Fruit fly (Drosophila melanogaster) whole organism, embryonic: ENCODE measurements around the gene soti.
A peak's percentile ranks its signal among the peaks of the same experiment; 100 is the strongest.

ENCODE experiments used
- Ada2b ChIP-seq: fragments of 200-800 bp; sonication (Bioruptor generic); IDR thresholded peaks from 2 replicates; pipeline ENCODE4 v1.3.6; 2022; ENCODE audit warnings: missing biosample characterization, missing genetic modification characterization
- Atf-2 ChIP-seq: fragments of 200-800 bp; sonication (Bioruptor generic); optimal IDR thresholded peaks from 2 replicates; lab custom pipeline; 2016; ENCODE audit warnings: missing biosample characterization, missing genetic modification characterization
- CG10979 ChIP-seq: fragments of 200-800 bp; sonication (Bioruptor generic); optimal IDR thresholded peaks from 2 replicates; lab custom pipeline; 2018; ENCODE audit warnings: missing biosample characterization, mild to moderate bottlenecking, missing genetic modification characterization, moderate library complexity
- CG12104 ChIP-seq: fragments of 200-800 bp; sonication (Bioruptor generic); optimal IDR thresholded peaks from 3 replicates; lab custom pipeline; 2016; ENCODE audit warnings: missing biosample characterization, missing genetic modification characterization
- CG12391 ChIP-seq: fragments of 200-800 bp; sonication (Bioruptor generic); optimal IDR thresholded peaks from 3 replicates; lab custom pipeline; 2018; ENCODE audit warnings: missing biosample characterization, mild to moderate bottlenecking, missing genetic modification characterization, moderate library complexity
- CG12744 ChIP-seq: fragments of 200-800 bp; sonication (Bioruptor generic); optimal IDR thresholded peaks from 2 replicates; lab custom pipeline; 2016; ENCODE audit warnings: missing biosample characterization, missing genetic modification characterization
- CG12769 ChIP-seq: fragments of 200-800 bp; sonication (Bioruptor generic); optimal IDR thresholded peaks from 2 replicates; lab custom pipeline; 2019; ENCODE audit warnings: missing biosample characterization, mild to moderate bottlenecking, missing genetic modification characterization, moderate library complexity
- CG14860 ChIP-seq: fragments of 200-800 bp; sonication (Bioruptor generic); IDR thresholded peaks from 3 replicates; pipeline ENCODE4 v1.3.6; 2022; ENCODE audit warnings: missing biosample characterization, missing genetic modification characterization; ENCODE audit not compliant: partially characterized antibody
- CG16815 ChIP-seq: fragments of 200-800 bp; sonication (Bioruptor generic); optimal IDR thresholded peaks from 3 replicates; lab custom pipeline; 2017; ENCODE audit warnings: missing biosample characterization, mild to moderate bottlenecking, missing genetic modification characterization
- CG16863 ChIP-seq: fragments of 200-800 bp; sonication (Bioruptor generic); optimal IDR thresholded peaks from 3 replicates; lab custom pipeline; 2016; ENCODE audit warnings: missing biosample characterization, missing genetic modification characterization
- CG1792 ChIP-seq: fragments of 200-800 bp; sonication (Bioruptor generic); optimal IDR thresholded peaks from 2 replicates; lab custom pipeline; 2016; ENCODE audit warnings: missing biosample characterization, missing genetic modification characterization
- CG18764 ChIP-seq: fragments of 200-800 bp; sonication (Bioruptor generic); optimal IDR thresholded peaks from 3 replicates; lab custom pipeline; 2016; ENCODE audit warnings: missing biosample characterization, missing genetic modification characterization
- CG2199 ChIP-seq: fragments of 200-800 bp; sonication (Bioruptor generic); IDR thresholded peaks from 3 replicates; pipeline ENCODE4 v1.3.6; 2022; ENCODE audit warnings: missing biosample characterization, missing genetic modification characterization
- CG30020 ChIP-seq: fragments of 200-800 bp; optimal IDR thresholded peaks from 2 replicates; lab custom pipeline; 2019; ENCODE audit warnings: missing biosample characterization, mild to moderate bottlenecking, missing genetic modification characterization, moderate library complexity
- CG3065 ChIP-seq: fragments of 200-800 bp; sonication (Bioruptor generic); optimal IDR thresholded peaks from 2 replicates; lab custom pipeline; 2016; ENCODE audit warnings: missing biosample characterization, missing genetic modification characterization
- CG32532 ChIP-seq: fragments of 200-800 bp; sonication (Bioruptor generic); IDR thresholded peaks from 2 replicates; pipeline ENCODE4 v1.3.6; 2022; ENCODE audit warnings: missing biosample characterization, missing genetic modification characterization
- CG33557 ChIP-seq: fragments of 200-800 bp; sonication (Bioruptor generic); optimal IDR thresholded peaks from 2 replicates; lab custom pipeline; 2019; ENCODE audit warnings: missing biosample characterization, mild to moderate bottlenecking, missing genetic modification characterization, moderate library complexity
- CG4282 ChIP-seq: fragments of 200-800 bp; sonication (Bioruptor generic); optimal IDR thresholded peaks from 2 replicates; lab custom pipeline; 2016; ENCODE audit warnings: missing biosample characterization, missing genetic modification characterization
- CG6854 ChIP-seq: fragments of 200-800 bp; sonication (Bioruptor generic); optimal IDR thresholded peaks from 3 replicates; lab custom pipeline; 2017; ENCODE audit warnings: missing biosample characterization, mild to moderate bottlenecking, missing genetic modification characterization
- Dfd ChIP-seq, 2 experiments: fragments of >200 bp; optimal IDR thresholded peaks; 2 replicates each; lab custom pipeline; 2017; ENCODE audit warnings: missing biosample characterization in 2 of 2, missing genetic modification characterization in 2 of 2
- Doc2 ChIP-seq: fragments of 200-800 bp; sonication (Bioruptor generic); IDR thresholded peaks from 2 replicates; pipeline ENCODE4 v1.3.6; 2022; ENCODE audit warnings: missing biosample characterization, missing genetic modification characterization
- E2f2 ChIP-seq: fragments of 200-800 bp; sonication (Bioruptor generic); IDR thresholded peaks from 2 replicates; pipeline ENCODE4 v1.3.6; 2022; ENCODE audit warnings: missing biosample characterization, missing genetic modification characterization
- HHEX ChIP-seq: fragments of 200-800 bp; sonication (Bioruptor generic); optimal IDR thresholded peaks from 3 replicates; lab custom pipeline; 2017; ENCODE audit warnings: missing biosample characterization, mild to moderate bottlenecking, missing genetic modification characterization, missing genetic modification reagents
- Hand ChIP-seq: fragments of 200-800 bp; sonication (Bioruptor generic); optimal IDR thresholded peaks from 2 replicates; lab custom pipeline; 2017; ENCODE audit warnings: mild to moderate bottlenecking, missing biosample characterization, missing genetic modification reagents, missing genetic modification characterization
- Hsf ChIP-seq: fragments of 200-800 bp; sonication (Bioruptor generic); optimal IDR thresholded peaks from 3 replicates; lab custom pipeline; 2016; ENCODE audit warnings: missing biosample characterization, missing genetic modification characterization
- Max ChIP-seq: fragments of 200-800 bp; sonication (Bioruptor generic); optimal IDR thresholded peaks from 2 replicates; lab custom pipeline; 2016; ENCODE audit warnings: missing biosample characterization, mild to moderate bottlenecking, missing genetic modification characterization
- Neu2 ChIP-seq: fragments of 200-800 bp; sonication (Bioruptor generic); optimal IDR thresholded peaks from 3 replicates; lab custom pipeline; 2016; ENCODE audit warnings: missing biosample characterization, missing genetic modification characterization, borderline replicate concordance
- Nf-YA ChIP-seq: fragments of 200-800 bp; sonication (Bioruptor generic); IDR thresholded peaks from 2 replicates; pipeline ENCODE4 v1.3.6; 2022; ENCODE audit warnings: missing biosample characterization, missing genetic modification characterization
- Stat92E ChIP-seq, 3 experiments: fragments of >200 bp in 2 of 3; fragments of 200-800 bp in 1 of 3; sonication (Bioruptor generic) in 1 of 3; optimal IDR thresholded peaks; 2 replicates each; lab custom pipeline; 2017 to 2019; ENCODE audit warnings: missing biosample characterization in 3 of 3, missing genetic modification characterization in 3 of 3, mild to moderate bottlenecking in 1 of 3, moderate library complexity in 1 of 3
- TFAM ChIP-seq: fragments of 200-800 bp; sonication (Bioruptor generic); optimal IDR thresholded peaks from 2 replicates; lab custom pipeline; 2017; ENCODE audit warnings: missing biosample characterization, missing genetic modification characterization, inconsistent platforms
- ab ChIP-seq: fragments of 200-800 bp; sonication (Bioruptor generic); optimal IDR thresholded peaks from 2 replicates; lab custom pipeline; 2016; ENCODE audit warnings: missing biosample characterization, missing genetic modification characterization
- ac ChIP-seq: fragments of 200-800 bp; sonication (Bioruptor generic); optimal IDR thresholded peaks from 3 replicates; lab custom pipeline; 2017; ENCODE audit warnings: missing biosample characterization, mild to moderate bottlenecking, missing genetic modification characterization
- ash1 ChIP-seq: fragments of 200-800 bp; sonication (Bioruptor generic); optimal IDR thresholded peaks from 2 replicates; lab custom pipeline; 2018; ENCODE audit warnings: missing biosample characterization, mild to moderate bottlenecking, missing genetic modification characterization
- ato ChIP-seq: fragments of 200-800 bp; sonication (Bioruptor generic); IDR thresholded peaks from 2 replicates; pipeline ENCODE4 v1.3.6; 2022; ENCODE audit warnings: missing biosample characterization, missing genetic modification characterization; ENCODE audit not compliant: partially characterized antibody
- bowl ChIP-seq: fragments of 200-800 bp; sonication (Bioruptor generic); IDR thresholded peaks from 2 replicates; pipeline ENCODE4 v1.3.6; 2022; ENCODE audit warnings: missing biosample characterization, missing genetic modification characterization
- btn ChIP-seq: fragments of 200-800 bp; sonication (Bioruptor generic); optimal IDR thresholded peaks from 2 replicates; lab custom pipeline; 2016; ENCODE audit warnings: missing biosample characterization, missing genetic modification characterization
- corto ChIP-seq: fragments of 200-800 bp; sonication (Bioruptor generic); optimal IDR thresholded peaks from 2 replicates; lab custom pipeline; 2016; ENCODE audit warnings: missing biosample characterization, mild to moderate bottlenecking, missing genetic modification characterization, moderate library complexity
- dpn ChIP-seq, 2 experiments: fragments of 200-800 bp; sonication (Bioruptor generic); optimal IDR thresholded peaks; 3 replicates each; lab custom pipeline; 2016; ENCODE audit warnings: missing biosample characterization in 2 of 2, missing genetic modification characterization in 2 of 2
- fd96Cb ChIP-seq: fragments of 200-800 bp; sonication (Bioruptor generic); optimal IDR thresholded peaks from 2 replicates; lab custom pipeline; 2018; ENCODE audit warnings: missing biosample characterization, mild to moderate bottlenecking, missing genetic modification characterization, moderate library complexity
- gfzf ChIP-seq: fragments of 200-800 bp; sonication (Bioruptor generic); optimal IDR thresholded peaks from 2 replicates; lab custom pipeline; 2016; ENCODE audit warnings: missing biosample characterization, mild to moderate bottlenecking, missing genetic modification characterization, moderate library complexity
- hth ChIP-seq: fragments of >200 bp; optimal IDR thresholded peaks from 2 replicates; lab custom pipeline; 2017; ENCODE audit warnings: inconsistent platforms
- pan ChIP-seq, 4 experiments: fragments of >200 bp in 3 of 4; fragments of 200-800 bp in 1 of 4; sonication (Bioruptor generic) in 1 of 4; optimal IDR thresholded peaks in 3 of 4; IDR thresholded peaks in 1 of 4; 2 replicates each; pipeline versions ENCODE4 v1.3.6 to Lab custom; 2017 to 2022; ENCODE audit warnings: missing biosample characterization in 2 of 4, missing genetic modification characterization in 2 of 4, mixed read lengths in 1 of 4
- pfk ChIP-seq: fragments of 200-800 bp; sonication (Bioruptor generic); optimal IDR thresholded peaks from 2 replicates; lab custom pipeline; 2018; ENCODE audit warnings: missing biosample characterization, mild to moderate bottlenecking, missing genetic modification characterization, moderate library complexity
- rib ChIP-seq: fragments of 200-800 bp; sonication (Bioruptor generic); IDR thresholded peaks from 2 replicates; pipeline ENCODE4 v1.3.6; 2022; ENCODE audit warnings: missing biosample characterization, missing genetic modification characterization
- run ChIP-seq: fragments of 200-800 bp; sonication (Bioruptor generic); optimal IDR thresholded peaks from 3 replicates; lab custom pipeline; 2018; ENCODE audit warnings: missing biosample characterization, mild to moderate bottlenecking, missing genetic modification characterization
- seq ChIP-seq: fragments of 200-800 bp; sonication (Bioruptor generic); IDR thresholded peaks from 2 replicates; pipeline ENCODE4 v1.3.6; 2022; ENCODE audit warnings: missing biosample characterization, missing genetic modification characterization
- sna ChIP-seq: fragments of 200-800 bp; sonication (Bioruptor generic); IDR thresholded peaks from 2 replicates; pipeline ENCODE4 v1.3.6; 2022; ENCODE audit warnings: missing biosample characterization, missing genetic modification characterization; ENCODE audit not compliant: partially characterized antibody
- sob ChIP-seq: fragments of 200-800 bp; sonication (Bioruptor generic); IDR thresholded peaks from 2 replicates; pipeline ENCODE4 v1.3.6; 2022; ENCODE audit warnings: missing biosample characterization, missing genetic modification characterization
- wor ChIP-seq: fragments of 200-800 bp; sonication (Bioruptor generic); IDR thresholded peaks from 2 replicates; pipeline ENCODE4 v1.3.6; 2022; ENCODE audit warnings: missing biosample characterization, missing genetic modification characterization

soti gene

DNA sequence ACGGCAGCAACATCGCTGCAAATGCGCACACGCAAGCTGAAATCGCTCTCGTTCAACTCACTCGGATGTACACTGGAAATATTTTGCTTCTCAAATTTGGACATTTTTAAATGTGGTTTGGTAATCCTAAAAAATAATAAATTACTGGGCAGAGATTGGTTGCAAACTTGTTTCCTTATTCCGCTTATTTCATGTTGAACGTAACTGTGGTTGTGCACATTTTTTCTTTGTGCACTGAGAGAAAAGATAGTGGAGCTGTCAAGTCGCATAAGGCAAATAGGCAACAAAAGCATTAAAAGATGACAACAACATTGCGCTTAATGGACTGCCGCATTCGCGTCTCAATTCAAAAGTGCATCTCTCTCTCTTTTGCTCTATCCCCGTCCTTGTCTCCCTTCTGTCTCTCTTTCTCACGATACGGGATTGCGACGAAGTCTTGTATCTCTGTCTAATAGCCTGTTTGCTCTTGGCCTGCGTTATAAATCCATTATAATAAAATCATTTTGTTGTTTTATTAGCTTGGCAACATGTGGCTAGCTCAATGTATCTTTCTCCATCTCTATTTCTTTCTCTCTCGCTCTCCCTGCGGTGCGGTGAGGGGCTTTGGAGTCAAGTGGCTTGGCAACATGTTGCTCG is 8.2 kb downstream of the soti start (continued):
- TF ChIP-seq wor (GFP tag; lab: Robert Waterston, UW) (peak; percentile 96), ash1 (GFP tag; lab: Kevin White, UChicago) (no peak), CG16863 (GFP tag; lab: Kevin White, UChicago) (peak; percentile 97), CG30020 (tag; lab: Kevin White, UChicago) (peak; percentile 57), hth (lab: Kevin White, UChicago) (no peak), bowl (peak; percentile 95), Doc2 (peak; percentile 61), HHEX (GFP tag; lab: Kevin White, UChicago) (peak; percentile 80), Hsf (GFP tag; lab: Kevin White, UChicago) (peak; percentile 97), CG18764 (peak; percentile 82), ato (GFP tag; lab: Robert Waterston, UW) (no peak), CG10979 (peak; percentile 89), rib (GFP tag; lab: Robert Waterston, UW) (no peak), CG2199 (GFP tag; lab: Robert Waterston, UW) (peak; percentile 99), CG4282 (peak; percentile 95), ab (GFP tag; lab: Kevin White, UChicago) (peak; percentile 95), CG14860 (no peak), seq (GFP tag; lab: Robert Waterston, UW) (peak; percentile 98), corto (no peak), fd96Cb (tag; lab: Kevin White, UChicago) (peak; percentile 92), sna (GFP tag; lab: Robert Waterston, UW) (no peak), CG12391 (tag; lab: Kevin White, UChicago) (peak; percentile 95), CG12104 (GFP tag; lab: Kevin White, UChicago) (peak; percentile 59), btn (GFP tag; lab: Kevin White, UChicago) (peak; percentile 91), CG33557 (GFP tag; lab: Kevin White, UChicago) (peak; percentile 74), Max (GFP tag; lab: Kevin White, UChicago) (peak; percentile 83), CG6854 (peak; percentile 69), TFAM (GFP tag; lab: Kevin White, UChicago) (peak; percentile 64), Stat92E (GFP tag; optimal IDR thresholded peaks at IDR 0.05; lab: Kevin White, UChicago) (no peak), CG12769 (tag; lab: Kevin White, UChicago) (peak; percentile 97), sob (GFP tag; lab: Robert Waterston, UW) (peak; percentile 88), Ada2b (GFP tag; lab: Robert Waterston, UW) (peak; percentile 87), CG3065 (GFP tag; lab: Kevin White, UChicago) (peak; percentile 95), Neu2 (GFP tag; lab: Kevin White, UChicago) (peak; percentile 45), dpn (GFP tag; optimal IDR thresholded peaks at IDR 0.05; lab: Kevin White, UChicago) (peak; percentile 97 to 98), run (tag; lab: Kevin White, UChicago) (peak; percentile 67), Hand (GFP tag; lab: Kevin White, UChicago) (peak; percentile 87), gfzf (no peak), pfk (GFP tag; lab: Kevin White, UChicago) (no peak), pan (optimal IDR thresholded peaks at IDR 0.05; lab: Kevin White, UChicago) (no peak), pan (GFP tag; optimal IDR thresholded peaks at IDR 0.05 in 1 of 2, IDR thresholded peaks at IDR 0.05 in 1 of 2) (peak in 1 of 2 experiments; percentile 73), Atf-2 (GFP tag; lab: Kevin White, UChicago) (peak; percentile 95), CG12744 (GFP tag; lab: Kevin White, UChicago) (peak; percentile 90), Nf-YA (peak; percentile 80), CG1792 (GFP tag; lab: Kevin White, UChicago) (peak; percentile 75), Dfd (GFP tag; optimal IDR thresholded peaks at IDR 0.05; lab: Kevin White, UChicago) (no peak), ac (GFP tag; lab: Kevin White, UChicago) (peak; percentile 46), E2f2 (peak; percentile 79), CG32532 (peak; percentile 68), CG16815 (GFP tag; lab: Kevin White, UChicago) (peak; percentile 91)
